Worm (Caenorhabditis elegans) whole organism, L1 larva: Measurements from ENCODE around the gene mam-5.

Experiments
- aha-1 ChIP-seq: fragments of 150-350 bp; optimal IDR thresholded peaks from 2 replicates; lab custom pipeline; 2014; ENCODE audit warnings: missing biosample characterization, missing genetic modification characterization
- elt-2 ChIP-seq: sonication (generic microtip); optimal IDR thresholded peaks from 2 replicates; lab custom pipeline; 2016; ENCODE audit warnings: missing genetic modification characterization, mild to moderate bottlenecking, inconsistent platforms, missing compliant biosample characterization, missing genetic modification reagents
- hlh-17 ChIP-seq: fragments of 200-800 bp; sonication (Bioruptor generic); optimal IDR thresholded peaks from 2 replicates; lab custom pipeline; 2018; ENCODE audit warnings: missing genetic modification characterization, mild to moderate bottlenecking, missing compliant biosample characterization, moderate library complexity, borderline replicate concordance
- nhr-11 ChIP-seq: fragments of 150-350 bp; optimal IDR thresholded peaks from 2 replicates; lab custom pipeline; 2014; ENCODE audit warnings: missing biosample characterization, missing genetic modification characterization
- nhr-12 ChIP-seq: sonication (generic microtip); optimal IDR thresholded peaks from 2 replicates; lab custom pipeline; 2017; ENCODE audit warnings: missing biosample characterization, missing genetic modification characterization
- nhr-28 ChIP-seq: fragments of 150-350 bp; optimal IDR thresholded peaks from 2 replicates; lab custom pipeline; 2014; ENCODE audit warnings: missing biosample characterization, missing genetic modification characterization

ce11 chrV:9983529-9983928 lies 31.0 kb downstream of the mam-5 start:
- TF ChIP-seq elt-2 (tag; lab: Kevin White, UChicago): no peak
- TF ChIP-seq nhr-28: no peak
- no peak for TF ChIP-seq nhr-11 (tag; lab: Kevin White, UChicago)
- no peak for TF ChIP-seq aha-1 (tag; lab: Kevin White, UChicago)
- no peak for TF ChIP-seq nhr-12 (tag; lab: Kevin White, UChicago)
- no peak for TF ChIP-seq hlh-17 (GFP tag; lab: Kevin White, UChicago)
